Fruit fly (Drosophila melanogaster) whole organism, embryonic: ENCODE data around the gene Inx7.

Experiments used
- CG10267 ChIP-seq: fragments of 200-800 bp; sonication (Bioruptor generic); optimal IDR thresholded peaks from 2 replicates; lab custom pipeline; 2018; ENCODE audit warnings: missing biosample characterization, mild to moderate bottlenecking, missing genetic modification characterization, moderate library complexity
- CG12744 ChIP-seq: fragments of 200-800 bp; sonication (Bioruptor generic); optimal IDR thresholded peaks from 2 replicates; lab custom pipeline; 2016; ENCODE audit warnings: missing biosample characterization, missing genetic modification characterization
- CG13287 ChIP-seq: fragments of 200-800 bp; sonication (Bioruptor generic); IDR thresholded peaks from 2 replicates; pipeline ENCODE4 v1.3.6; 2022; ENCODE audit warnings: missing biosample characterization, missing genetic modification characterization; ENCODE audit not compliant: partially characterized antibody
- CG14050 ChIP-seq: fragments of 200-800 bp; sonication (Bioruptor generic); IDR thresholded peaks from 3 replicates; pipeline ENCODE4 v1.3.6; 2022; ENCODE audit warnings: missing biosample characterization, missing genetic modification characterization
- CG14965 ChIP-seq: fragments of 200-800 bp; sonication (Bioruptor generic); optimal IDR thresholded peaks from 2 replicates; lab custom pipeline; 2016; ENCODE audit warnings: missing biosample characterization, missing genetic modification characterization, borderline replicate concordance
- CG1529 ChIP-seq: fragments of 200-800 bp; sonication (Bioruptor generic); optimal IDR thresholded peaks from 3 replicates; lab custom pipeline; 2018; ENCODE audit warnings: missing biosample characterization, missing genetic modification characterization
- CG15514 ChIP-seq: fragments of 200-800 bp; sonication (Bioruptor generic); optimal IDR thresholded peaks from 3 replicates; lab custom pipeline; 2017; ENCODE audit warnings: missing biosample characterization, missing genetic modification characterization, mild to moderate bottlenecking, moderate library complexity, missing genetic modification reagents
- CG2116 ChIP-seq: fragments of 200-800 bp; sonication (Bioruptor generic); optimal IDR thresholded peaks from 3 replicates; lab custom pipeline; 2018; ENCODE audit warnings: missing biosample characterization, mild to moderate bottlenecking, missing genetic modification characterization
- CG2199 ChIP-seq: fragments of 200-800 bp; sonication (Bioruptor generic); IDR thresholded peaks from 3 replicates; pipeline ENCODE4 v1.3.6; 2022; ENCODE audit warnings: missing biosample characterization, missing genetic modification characterization
- CG33557 ChIP-seq: fragments of 200-800 bp; sonication (Bioruptor generic); optimal IDR thresholded peaks from 2 replicates; lab custom pipeline; 2019; ENCODE audit warnings: missing biosample characterization, mild to moderate bottlenecking, missing genetic modification characterization, moderate library complexity
- CG4617 ChIP-seq: fragments of 200-800 bp; sonication (Bioruptor generic); optimal IDR thresholded peaks from 3 replicates; lab custom pipeline; 2016; ENCODE audit warnings: missing biosample characterization, missing genetic modification characterization, borderline replicate concordance
- CG6254 ChIP-seq: fragments of 200-800 bp; sonication (Bioruptor generic); optimal IDR thresholded peaks from 3 replicates; lab custom pipeline; 2017; ENCODE audit warnings: mild to moderate bottlenecking, missing biosample characterization, missing genetic modification reagents, missing genetic modification characterization
- CG6272 ChIP-seq: fragments of 200-800 bp; sonication (Bioruptor generic); IDR thresholded peaks from 2 replicates; pipeline ENCODE4 v1.3.6; 2022; ENCODE audit warnings: missing biosample characterization, missing genetic modification characterization
- CG7963 ChIP-seq: fragments of 200-800 bp; sonication (Bioruptor generic); IDR thresholded peaks from 3 replicates; pipeline ENCODE4 v1.3.6; 2022; ENCODE audit warnings: missing biosample characterization, missing genetic modification characterization; ENCODE audit not compliant: partially characterized antibody
- CG8281 ChIP-seq: fragments of 200-800 bp; sonication (Bioruptor generic); optimal IDR thresholded peaks from 2 replicates; lab custom pipeline; 2018; ENCODE audit warnings: missing biosample characterization, mild to moderate bottlenecking, missing genetic modification characterization, moderate library complexity
- CG8290 ChIP-seq, 3 experiments: fragments of 200-800 bp; sonication (Bioruptor generic); optimal IDR thresholded peaks; 2 replicates each; lab custom pipeline; 2016 to 2019; ENCODE audit warnings: missing biosample characterization in 3 of 3, missing genetic modification characterization in 3 of 3, mild to moderate bottlenecking in 2 of 3, moderate library complexity in 1 of 3
- CG8924 ChIP-seq: fragments of 200-800 bp; optimal IDR thresholded peaks from 3 replicates; lab custom pipeline; 2019; ENCODE audit warnings: missing biosample characterization, mild to moderate bottlenecking, missing genetic modification characterization, moderate library complexity
- CG9609 ChIP-seq: fragments of 200-800 bp; sonication (Bioruptor generic); optimal IDR thresholded peaks from 3 replicates; lab custom pipeline; 2016; ENCODE audit warnings: missing biosample characterization, missing genetic modification characterization
- CG9727 ChIP-seq: fragments of 200-800 bp; sonication (Bioruptor generic); optimal IDR thresholded peaks from 3 replicates; lab custom pipeline; 2017; ENCODE audit warnings: missing biosample characterization, mild to moderate bottlenecking, missing genetic modification characterization
- Camta ChIP-seq: fragments of 200-800 bp; sonication (Bioruptor generic); optimal IDR thresholded peaks from 2 replicates; lab custom pipeline; 2016; ENCODE audit warnings: missing biosample characterization, missing genetic modification characterization
- Elba2 ChIP-seq: fragments of 200-800 bp; sonication (Bioruptor generic); optimal IDR thresholded peaks from 3 replicates; lab custom pipeline; 2016; ENCODE audit warnings: missing biosample characterization, missing genetic modification characterization
- Fer1 ChIP-seq: fragments of 200-800 bp; sonication (Bioruptor generic); optimal IDR thresholded peaks from 2 replicates; lab custom pipeline; 2017; ENCODE audit warnings: missing biosample characterization, mild to moderate bottlenecking, missing genetic modification characterization
- Fer2 ChIP-seq: fragments of 200-800 bp; sonication (Bioruptor generic); optimal IDR thresholded peaks from 2 replicates; lab custom pipeline; 2018; ENCODE audit warnings: missing biosample characterization, mild to moderate bottlenecking, missing genetic modification characterization, moderate library complexity
- Fer3 ChIP-seq: fragments of 200-800 bp; sonication (Bioruptor generic); optimal IDR thresholded peaks from 2 replicates; lab custom pipeline; 2018; ENCODE audit warnings: missing biosample characterization, mild to moderate bottlenecking, missing genetic modification characterization, moderate library complexity
- GATAe ChIP-seq: fragments of 200-800 bp; sonication (Bioruptor generic); conservative IDR thresholded peaks from 2 replicates; pipeline ENCODE4 v1.3.6; 2022; ENCODE audit warnings: missing biosample characterization, missing genetic modification characterization
- HHEX ChIP-seq: fragments of 200-800 bp; sonication (Bioruptor generic); optimal IDR thresholded peaks from 3 replicates; lab custom pipeline; 2017; ENCODE audit warnings: missing biosample characterization, mild to moderate bottlenecking, missing genetic modification characterization, missing genetic modification reagents
- MBD-R2 ChIP-seq: fragments of 200-800 bp; sonication (Bioruptor generic); IDR thresholded peaks from 2 replicates; pipeline ENCODE4 v1.3.6; 2022; ENCODE audit warnings: missing biosample characterization, missing genetic modification characterization
- MTF-1 ChIP-seq: fragments of 200-800 bp; sonication (Bioruptor generic); optimal IDR thresholded peaks from 2 replicates; lab custom pipeline; 2018; ENCODE audit warnings: missing biosample characterization, mild to moderate bottlenecking, missing genetic modification characterization, borderline replicate concordance
- Max ChIP-seq: fragments of 200-800 bp; sonication (Bioruptor generic); optimal IDR thresholded peaks from 2 replicates; lab custom pipeline; 2016; ENCODE audit warnings: missing biosample characterization, mild to moderate bottlenecking, missing genetic modification characterization
- NC2α ChIP-seq: fragments of 200-800 bp; sonication (Bioruptor generic); optimal IDR thresholded peaks from 2 replicates; lab custom pipeline; 2016; ENCODE audit warnings: missing biosample characterization, missing genetic modification characterization
- Nf-YA ChIP-seq: fragments of 200-800 bp; sonication (Bioruptor generic); IDR thresholded peaks from 2 replicates; pipeline ENCODE4 v1.3.6; 2022; ENCODE audit warnings: missing biosample characterization, missing genetic modification characterization
- Sin3A ChIP-seq: fragments of >200 bp; optimal IDR thresholded peaks from 2 replicates; lab custom pipeline; 2018
- Spps ChIP-seq: fragments of 200-800 bp; sonication (Bioruptor generic); optimal IDR thresholded peaks from 2 replicates; lab custom pipeline; 2018; ENCODE audit warnings: missing biosample characterization, mild to moderate bottlenecking, missing genetic modification characterization
- ap ChIP-seq: fragments of 200-800 bp; sonication (Bioruptor generic); IDR thresholded peaks from 2 replicates; pipeline ENCODE4 v1.3.6; 2022; ENCODE audit warnings: missing biosample characterization, missing genetic modification characterization
- dm ChIP-seq: fragments of 200-800 bp; sonication (Bioruptor generic); optimal IDR thresholded peaks from 3 replicates; lab custom pipeline; 2016; ENCODE audit warnings: missing biosample characterization, missing genetic modification characterization
- dmrt99B ChIP-seq: fragments of 200-800 bp; sonication (Bioruptor generic); optimal IDR thresholded peaks from 2 replicates; lab custom pipeline; 2018; ENCODE audit warnings: missing biosample characterization, mild to moderate bottlenecking, missing genetic modification characterization, moderate library complexity
- fd102C ChIP-seq: fragments of 200-800 bp; sonication (Bioruptor generic); optimal IDR thresholded peaks from 2 replicates; lab custom pipeline; 2018; ENCODE audit warnings: missing biosample characterization, mild to moderate bottlenecking, missing genetic modification characterization, moderate library complexity
- fd96Cb ChIP-seq: fragments of 200-800 bp; sonication (Bioruptor generic); optimal IDR thresholded peaks from 2 replicates; lab custom pipeline; 2018; ENCODE audit warnings: missing biosample characterization, mild to moderate bottlenecking, missing genetic modification characterization, moderate library complexity
- fru ChIP-seq: fragments of >200 bp; optimal IDR thresholded peaks from 2 replicates; lab custom pipeline; 2017
- gro ChIP-seq: fragments of 200-800 bp; sonication (Bioruptor generic); optimal IDR thresholded peaks from 2 replicates; lab custom pipeline; 2016; ENCODE audit warnings: missing biosample characterization, missing genetic modification characterization
- h ChIP-seq: fragments of >200 bp; optimal IDR thresholded peaks from 2 replicates; lab custom pipeline; 2017
- hth ChIP-seq: fragments of >200 bp; optimal IDR thresholded peaks from 2 replicates; lab custom pipeline; 2017; ENCODE audit warnings: inconsistent platforms
- jing ChIP-seq: fragments of 200-800 bp; sonication (Bioruptor generic); optimal IDR thresholded peaks from 2 replicates; lab custom pipeline; 2018; ENCODE audit warnings: missing biosample characterization, mild to moderate bottlenecking, missing genetic modification characterization
- ken ChIP-seq: fragments of 200-800 bp; sonication (Bioruptor generic); IDR thresholded peaks from 3 replicates; pipeline ENCODE4 v1.3.6; 2022; ENCODE audit warnings: missing biosample characterization, missing genetic modification characterization
- oc ChIP-seq: fragments of 200-800 bp; sonication (Bioruptor generic); optimal IDR thresholded peaks from 2 replicates; lab custom pipeline; 2018; ENCODE audit warnings: missing biosample characterization, mild to moderate bottlenecking, missing genetic modification characterization, moderate library complexity
- phol ChIP-seq: fragments of 200-800 bp; sonication (Bioruptor generic); optimal IDR thresholded peaks from 3 replicates; lab custom pipeline; 2018; ENCODE audit warnings: missing biosample characterization, mild to moderate bottlenecking, missing genetic modification characterization, moderate library complexity
- sisA ChIP-seq: fragments of 200-800 bp; sonication (Bioruptor generic); IDR thresholded peaks from 2 replicates; pipeline ENCODE4 v1.3.6; 2022; ENCODE audit warnings: missing biosample characterization, missing genetic modification characterization
- sug ChIP-seq: fragments of 200-800 bp; optimal IDR thresholded peaks from 2 replicates; lab custom pipeline; 2019; ENCODE audit warnings: missing biosample characterization, mild to moderate bottlenecking, missing genetic modification characterization, moderate library complexity
- ttk ChIP-seq: fragments of 200-800 bp; sonication (Bioruptor generic); IDR thresholded peaks from 2 replicates; pipeline ENCODE4 v2.1.2; 2022; ENCODE audit warnings: missing biosample characterization, missing genetic modification characterization
- vnd ChIP-seq: fragments of 200-800 bp; sonication (Bioruptor generic); IDR thresholded peaks from 3 replicates; pipeline ENCODE4 v1.3.6; 2022; ENCODE audit warnings: missing biosample characterization, missing genetic modification characterization; ENCODE audit not compliant: partially characterized antibody
- zen2 ChIP-seq: fragments of 200-800 bp; sonication (Bioruptor generic); IDR thresholded peaks from 3 replicates; pipeline ENCODE4 v1.3.6; 2022; ENCODE audit warnings: missing biosample characterization, missing genetic modification characterization; ENCODE audit not compliant: partially characterized antibody

Gene Inx7

DNA sequence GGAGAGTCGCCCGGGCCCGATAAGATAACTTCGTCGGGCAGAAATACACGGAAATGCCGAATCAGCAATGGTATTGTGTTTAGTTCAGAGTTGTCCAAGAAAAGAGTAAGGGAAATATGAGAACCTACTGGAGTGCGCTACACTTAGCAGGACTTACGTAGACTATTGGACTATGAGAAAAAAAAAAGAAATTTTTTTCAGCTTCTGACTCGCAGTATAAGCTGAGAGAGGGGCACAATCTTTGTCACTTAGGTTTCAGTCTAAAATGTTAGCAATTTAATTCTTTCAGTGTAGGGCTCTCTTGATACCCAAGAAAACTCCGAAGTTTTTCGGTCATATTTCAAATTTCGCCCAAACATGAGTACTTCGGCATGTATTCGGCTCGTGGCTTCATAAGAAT is 341 bp upstream of the Inx7 start (continued):
- TF ChIP-seq CG33557 (GFP tag; lab: Kevin White, UChicago) (no peak), Nf-YA (GFP tag; lab: Robert Waterston, UW) (peak; percentile 74), Camta (GFP tag; lab: Kevin White, UChicago) (peak; percentile 24), CG10267 (peak; percentile 48), Fer3 (tag; lab: Kevin White, UChicago) (peak; percentile 67), phol (tag; lab: Kevin White, UChicago) (peak; percentile 64), CG9609 (GFP tag; lab: Kevin White, UChicago) (peak; percentile 38), sug (tag; lab: Kevin White, UChicago) (no peak), GATAe (peak; percentile 77), ken (peak; percentile 78; the same call in 2 of the 3 replicates), CG6272 (peak; percentile 64), sisA (GFP tag; lab: Robert Waterston, UW) (peak; percentile 76), ap (peak; percentile 71), oc (tag; lab: Kevin White, UChicago) (peak; percentile 10), CG9727 (peak; percentile 67), Sin3A (lab: Kevin White, UChicago) (no peak), NC2α (peak; percentile 42), fru (lab: Kevin White, UChicago) (no peak), ttk (GFP tag; lab: Robert Waterston, UW) (peak; percentile 83), Fer2 (tag; lab: Kevin White, UChicago) (peak; percentile 10), fd96Cb (tag; lab: Kevin White, UChicago) (peak; percentile 65), MBD-R2 (peak; percentile 57; the same call in 1 of the 2 replicates), HHEX (GFP tag; lab: Kevin White, UChicago) (peak; percentile 49), CG2116 (GFP tag; lab: Kevin White, UChicago) (peak; percentile 13), vnd (GFP tag; lab: Robert Waterston, UW) (no peak), CG4617 (GFP tag; lab: Kevin White, UChicago) (peak; percentile 39), CG12744 (peak; percentile 26), dmrt99B (peak; percentile 82), CG15514 (GFP tag; lab: Kevin White, UChicago) (peak; percentile 61), CG8924 (tag; lab: Kevin White, UChicago) (peak; percentile 52), h (lab: Kevin White, UChicago) (no peak), Elba2 (no peak), dm (GFP tag; lab: Kevin White, UChicago) (peak; percentile 48), Spps (tag; lab: Kevin White, UChicago) (no peak), gro (GFP tag; lab: Kevin White, UChicago) (peak; percentile 74), CG14965 (GFP tag; lab: Kevin White, UChicago) (no peak), CG14050 (GFP tag; lab: Robert Waterston, UW) (peak; percentile 71; the same call in 2 of the 3 replicates), Fer1 (peak; percentile 50), hth (lab: Kevin White, UChicago) (no peak), CG7963 (no peak), CG6254 (GFP tag; lab: Kevin White, UChicago) (no peak), CG2199 (peak; percentile 57; the same call in 1 of the 3 replicates), MTF-1 (no peak), Max (GFP tag; lab: Kevin White, UChicago) (peak; percentile 23), CG13287 (GFP tag; lab: Robert Waterston, UW) (no peak), CG8290 (GFP tag; optimal IDR thresholded peaks at IDR 0.05; lab: Kevin White, UChicago) (no peak), CG8290 (tag; optimal IDR thresholded peaks at IDR 0.05; lab: Kevin White, UChicago) (peak in 1 of 2 experiments; percentile 43), fd102C (GFP tag; lab: Kevin White, UChicago) (no peak), CG8281 (tag; lab: Kevin White, UChicago) (peak; percentile 9), zen2 (GFP tag; lab: Robert Waterston, UW) (no peak), jing (GFP tag; lab: Kevin White, UChicago) (peak; percentile 38), CG1529 (peak; percentile 44)
